Worm (Caenorhabditis elegans): ENCODE data around the gene clec-2.

- TF ChIP-seq pqm-1 (tag; optimal IDR thresholded peaks at IDR 0.05) (no peak), fkh-10 (GFP tag; optimal IDR thresholded peaks at IDR 0.05) (no peak), ceh-48 (tag; optimal IDR thresholded peaks at IDR 0.05) (no peak), ama-1 (optimal IDR thresholded peaks at IDR 0.05) (no peak), unc-55 (GFP tag; optimal IDR thresholded peaks at IDR 0.05) (no peak), hlh-6 (tag; optimal IDR thresholded peaks at IDR 0.05) (no peak), gmeb-2 (tag; optimal IDR thresholded peaks at IDR 0.05) (no peak), pax-1 (tag; optimal IDR thresholded peaks at IDR 0.05) (no peak), ceh-2 (tag; optimal IDR thresholded peaks at IDR 0.05) (no peak), lin-11 (tag; optimal IDR thresholded peaks at IDR 0.05) (no peak), unc-86 (tag; optimal IDR thresholded peaks at IDR 0.05) (no peak), C08G9.2 (tag; optimal IDR thresholded peaks at IDR 0.05) (no peak), tbx-2 (tag; optimal IDR thresholded peaks at IDR 0.05) (no peak), elt-2 (tag; optimal IDR thresholded peaks at IDR 0.05) (no peak)
These were observed 11.7 kb upstream of the clec-2 start for ce11 chrII:3034914-3035313.
